Worm (Caenorhabditis elegans) whole organism, L3 larva: Measurements from ENCODE around the gene mdt-19.

Source experiments
- R02D3.7 ChIP-seq: fragments of 150-350 bp; optimal IDR thresholded peaks from 2 replicates; lab custom pipeline; 2014; ENCODE audit warnings: missing biosample characterization, missing genetic modification characterization
- ZK546.5 ChIP-seq: sonication (generic microtip); optimal IDR thresholded peaks from 2 replicates; lab custom pipeline; 2017; ENCODE audit warnings: missing biosample characterization, missing genetic modification characterization
- aly-2 ChIP-seq: fragments of 150-350 bp; optimal IDR thresholded peaks from 2 replicates; lab custom pipeline; 2014; ENCODE audit warnings: missing biosample characterization, missing genetic modification characterization
- ama-1 ChIP-seq: fragments of 150-350 bp; optimal IDR thresholded peaks from 2 replicates; lab custom pipeline; 2018
- ceh-28 ChIP-seq: fragments of 150-350 bp; optimal IDR thresholded peaks from 2 replicates; lab custom pipeline; 2014; ENCODE audit warnings: missing biosample characterization, missing genetic modification reagents, missing genetic modification characterization
- ceh-82 ChIP-seq: fragments of 150-350 bp; optimal IDR thresholded peaks from 2 replicates; lab custom pipeline; 2014; ENCODE audit warnings: missing biosample characterization, missing genetic modification characterization
- ceh-9 ChIP-seq: sonication (generic microtip); optimal IDR thresholded peaks from 2 replicates; lab custom pipeline; 2018; ENCODE audit warnings: missing biosample characterization, missing genetic modification characterization
- daf-12 ChIP-seq: fragments of 150-350 bp; optimal IDR thresholded peaks from 2 replicates; lab custom pipeline; 2014; ENCODE audit warnings: missing biosample characterization, missing genetic modification reagents, missing genetic modification characterization
- egl-27 ChIP-seq: sonication (generic microtip); optimal IDR thresholded peaks from 4 replicates; lab custom pipeline; 2017; ENCODE audit warnings: missing biosample characterization, missing genetic modification reagents, missing genetic modification characterization
- egl-5 ChIP-seq: fragments of 150-350 bp; optimal IDR thresholded peaks from 2 replicates; lab custom pipeline; 2017; ENCODE audit warnings: missing biosample characterization, missing genetic modification reagents, missing genetic modification characterization, inconsistent platforms
- elt-1 ChIP-seq: fragments of 150-350 bp; optimal IDR thresholded peaks from 2 replicates; lab custom pipeline; 2014; ENCODE audit warnings: missing biosample characterization, missing genetic modification characterization
- elt-2 ChIP-seq: sonication (generic microtip); optimal IDR thresholded peaks from 2 replicates; lab custom pipeline; 2016; ENCODE audit warnings: missing genetic modification reagents, mild to moderate bottlenecking, missing genetic modification characterization, missing compliant biosample characterization
- elt-3 ChIP-seq, 3 experiments: fragments of 150-350 bp in 1 of 3; sonication (generic microtip) in 2 of 3; optimal IDR thresholded peaks; 2 replicates in 2 of 3; 4 replicates in 1 of 3; lab custom pipeline; 2014 to 2017; ENCODE audit warnings: missing biosample characterization in 3 of 3, missing genetic modification characterization in 3 of 3
- eor-1 ChIP-seq, 2 experiments: fragments of 150-350 bp; optimal IDR thresholded peaks; 2 replicates each; lab custom pipeline; 2014 to 2018; ENCODE audit warnings: missing biosample characterization in 2 of 2, missing genetic modification characterization in 2 of 2
- fkh-10 ChIP-seq: sonication (generic microtip); optimal IDR thresholded peaks from 2 replicates; lab custom pipeline; 2017; ENCODE audit warnings: missing biosample characterization, missing genetic modification reagents, missing genetic modification characterization
- fkh-2 ChIP-seq: fragments of 150-350 bp; optimal IDR thresholded peaks from 2 replicates; lab custom pipeline; 2014; ENCODE audit warnings: missing biosample characterization, missing genetic modification reagents, missing genetic modification characterization
- fos-1 ChIP-seq: fragments of 150-350 bp; optimal IDR thresholded peaks from 2 replicates; lab custom pipeline; 2014; ENCODE audit warnings: missing biosample characterization, missing genetic modification characterization
- hmg-11 ChIP-seq: sonication (generic microtip); optimal IDR thresholded peaks from 2 replicates; lab custom pipeline; 2016; ENCODE audit warnings: missing genetic modification characterization, missing compliant biosample characterization
- lin-15B ChIP-seq: fragments of 150-350 bp; optimal IDR thresholded peaks from 2 replicates; lab custom pipeline; 2014; ENCODE audit warnings: missing biosample characterization, missing genetic modification characterization
- lin-39 ChIP-seq: fragments of 150-350 bp; optimal IDR thresholded peaks from 2 replicates; lab custom pipeline; 2018; ENCODE audit warnings: missing biosample characterization, missing genetic modification reagents, missing genetic modification characterization
- lsy-12 ChIP-seq: sonication (generic microtip); optimal IDR thresholded peaks from 2 replicates; lab custom pipeline; 2016; ENCODE audit warnings: mild to moderate bottlenecking, missing genetic modification characterization, missing compliant biosample characterization
- mml-1 ChIP-seq: fragments of 150-350 bp; sonication (generic microtip); optimal IDR thresholded peaks from 3 replicates; lab custom pipeline; 2014; ENCODE audit warnings: missing biosample characterization, missing genetic modification characterization
- nfya-1 ChIP-seq: sonication (generic microtip); optimal IDR thresholded peaks from 2 replicates; lab custom pipeline; 2017; ENCODE audit warnings: missing genetic modification characterization, mild to moderate bottlenecking, missing compliant biosample characterization, antibody characterized with exemption, moderate library complexity; ENCODE audit not compliant: insufficient read depth
- nhr-11 ChIP-seq: fragments of 150-350 bp; optimal IDR thresholded peaks from 2 replicates; lab custom pipeline; 2014; ENCODE audit warnings: missing biosample characterization, missing genetic modification characterization
- nhr-12 ChIP-seq: fragments of 150-350 bp; optimal IDR thresholded peaks from 2 replicates; lab custom pipeline; 2014; ENCODE audit warnings: missing biosample characterization, missing genetic modification characterization
- nhr-23 ChIP-seq: fragments of 150-350 bp; optimal IDR thresholded peaks from 2 replicates; lab custom pipeline; 2014; ENCODE audit warnings: missing biosample characterization, missing genetic modification reagents, missing genetic modification characterization
- nhr-237 ChIP-seq: fragments of 150-350 bp; optimal IDR thresholded peaks from 2 replicates; lab custom pipeline; 2014; ENCODE audit warnings: missing biosample characterization, missing genetic modification characterization
- nhr-25 ChIP-seq: sonication (generic microtip); optimal IDR thresholded peaks from 2 replicates; lab custom pipeline; 2017; ENCODE audit warnings: missing biosample characterization, missing genetic modification characterization
- nhr-28 ChIP-seq: fragments of 150-350 bp; optimal IDR thresholded peaks from 2 replicates; lab custom pipeline; 2014; ENCODE audit warnings: missing biosample characterization, missing genetic modification characterization
- nhr-43 ChIP-seq: sonication (generic microtip); optimal IDR thresholded peaks from 2 replicates; lab custom pipeline; 2016; ENCODE audit warnings: mild to moderate bottlenecking, missing genetic modification characterization, missing compliant biosample characterization; ENCODE audit not compliant: poor library complexity, severe bottlenecking
- nhr-67 ChIP-seq: fragments of 150-350 bp; optimal IDR thresholded peaks from 2 replicates; lab custom pipeline; 2014; ENCODE audit warnings: missing biosample characterization, missing genetic modification characterization
- nhr-76 ChIP-seq: fragments of 150-350 bp; sonication (generic microtip); optimal IDR thresholded peaks from 5 replicates; lab custom pipeline; 2014; ENCODE audit warnings: missing biosample characterization, missing genetic modification characterization
- pha-4 ChIP-seq: fragments of 150-350 bp; optimal IDR thresholded peaks from 2 replicates; lab custom pipeline; 2014; ENCODE audit warnings: missing biosample characterization, missing genetic modification reagents, missing genetic modification characterization
- pqm-1 ChIP-seq: fragments of 150-350 bp; optimal IDR thresholded peaks from 2 replicates; lab custom pipeline; 2017; ENCODE audit warnings: missing biosample characterization, missing genetic modification characterization, inconsistent platforms
- snpc-4 ChIP-seq: fragments of 150-350 bp; optimal IDR thresholded peaks from 2 replicates; lab custom pipeline; 2014; ENCODE audit warnings: missing biosample characterization, missing genetic modification characterization
- tbx-2 ChIP-seq: sonication (generic microtip); optimal IDR thresholded peaks from 2 replicates; lab custom pipeline; 2016; ENCODE audit warnings: mild to moderate bottlenecking, missing genetic modification characterization, missing compliant biosample characterization
- unc-39 ChIP-seq: sonication (generic microtip); optimal IDR thresholded peaks from 4 replicates; lab custom pipeline; 2017; ENCODE audit warnings: missing biosample characterization, missing genetic modification characterization
- unc-62 ChIP-seq: fragments of 150-350 bp; sonication (generic microtip); optimal IDR thresholded peaks from 4 replicates; lab custom pipeline; 2014; ENCODE audit warnings: missing biosample characterization, missing genetic modification reagents, missing genetic modification characterization
- zag-1 ChIP-seq: fragments of 150-350 bp; optimal IDR thresholded peaks from 2 replicates; lab custom pipeline; 2014; ENCODE audit warnings: missing biosample characterization, missing genetic modification characterization
- ztf-11 ChIP-seq: fragments of 150-350 bp; optimal IDR thresholded peaks from 2 replicates; lab custom pipeline; 2014; ENCODE audit warnings: missing biosample characterization, missing genetic modification characterization
- ztf-4 ChIP-seq: fragments of 150-350 bp; optimal IDR thresholded peaks from 2 replicates; lab custom pipeline; 2014; ENCODE audit warnings: missing biosample characterization, missing genetic modification characterization

mdt-19 gene

ce11 chrIII:2622870-2623269, 25.0 kb downstream of the mdt-19 start, which contains the start of gene Y71H2B.2:
Gene Y71H2B.2, plus strand, starts transcription at chrIII:2623170.
- no peak for TF ChIP-seq nhr-237 (tag; lab: Kevin White, UChicago)
- TF ChIP-seq lin-15B (tag; lab: Kevin White, UChicago): no peak
- TF ChIP-seq nhr-12 (tag; lab: Kevin White, UChicago): no peak
- no peak for TF ChIP-seq egl-27
- TF ChIP-seq R02D3.7 (tag; lab: Kevin White, UChicago): no peak
- no peak for TF ChIP-seq snpc-4 (tag; lab: Kevin White, UChicago)
- TF ChIP-seq unc-62 (GFP tag; lab: Kevin White, UChicago): no peak
- TF ChIP-seq ceh-28 (tag; lab: Kevin White, UChicago): no peak
- TF ChIP-seq lin-39 (tag; lab: Kevin White, UChicago): no peak
- no peak for TF ChIP-seq elt-3 (tag; optimal IDR thresholded peaks at IDR 0.05; lab: Kevin White, UChicago)
- TF ChIP-seq elt-2 (tag; lab: Kevin White, UChicago): no peak
- TF ChIP-seq pqm-1: no peak
- TF ChIP-seq fos-1 (tag; lab: Kevin White, UChicago): no peak
- TF ChIP-seq aly-2 (tag; lab: Kevin White, UChicago): no peak
- TF ChIP-seq daf-12 (tag; lab: Kevin White, UChicago): no peak
- no peak for TF ChIP-seq nhr-28
- no peak for TF ChIP-seq tbx-2 (tag; lab: Kevin White, UChicago)
- TF ChIP-seq, all 47 proteins: peak for 0

DNA sequence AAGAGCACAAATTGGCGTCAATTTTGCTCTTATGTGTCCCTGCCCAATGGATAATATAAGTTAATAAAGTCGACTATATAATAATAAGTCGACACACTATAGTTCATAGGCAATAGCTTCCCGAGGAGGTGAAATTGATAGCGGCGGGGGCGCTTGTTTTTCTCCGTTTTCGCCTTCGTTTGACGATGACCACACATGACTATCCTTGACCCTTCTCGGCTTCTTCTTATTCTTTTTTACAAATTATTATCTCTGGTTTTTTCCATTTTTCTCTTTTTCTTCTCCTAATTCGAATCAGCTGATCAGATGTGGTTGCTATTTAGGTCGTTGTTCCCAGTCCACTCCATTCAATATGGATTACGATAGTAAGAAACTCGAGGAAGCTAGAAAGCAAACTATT, 30.8 kb downstream of the mdt-19 start, which contains the start of gene acbp-8:
acbp-8 (plus strand) TSS at position 324 of the 400 bp plus-strand sequence.
- TF ChIP-seq unc-62 (GFP tag; lab: Kevin White, UChicago) (no peak), mml-1 (tag; lab: Kevin White, UChicago) (no peak), elt-2 (tag; lab: Kevin White, UChicago) (no peak), ceh-82 (tag; lab: Kevin White, UChicago) (no peak), nhr-23 (tag; lab: Kevin White, UChicago) (peak; percentile 39), aly-2 (tag; lab: Kevin White, UChicago) (no peak), pqm-1 (no peak), ZK546.5 (tag; lab: Kevin White, UChicago) (no peak)

DNA sequence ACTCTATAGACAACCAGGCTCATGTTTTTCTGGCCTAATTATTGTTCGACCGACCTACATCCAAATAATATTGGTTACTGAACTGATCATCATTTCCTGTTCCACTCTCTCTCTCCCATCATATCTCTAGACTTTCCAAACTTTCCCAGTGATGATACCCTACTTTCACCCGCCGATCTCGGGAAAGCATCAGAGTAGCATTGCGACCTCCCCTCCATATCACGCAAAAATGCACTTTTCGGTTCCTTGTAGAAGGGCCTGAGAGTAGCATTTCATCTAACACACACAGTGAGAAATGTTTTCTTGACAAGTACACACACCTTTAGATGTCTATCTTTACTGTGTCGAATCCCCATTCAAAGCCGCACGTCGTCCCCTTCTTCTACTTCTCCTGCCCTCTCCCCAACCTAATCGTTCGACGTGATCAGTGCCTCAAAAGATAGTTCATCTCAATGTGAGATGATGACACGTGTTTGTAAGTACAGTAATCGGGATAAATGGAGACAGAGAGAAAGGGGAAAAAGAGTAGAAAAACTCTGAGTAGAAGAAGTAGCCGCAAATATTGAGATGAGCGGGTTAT, 35.1 kb downstream of the mdt-19 start:
- TF ChIP-seq nhr-25 (tag; lab: Kevin White, UChicago) (peak; percentile 75), nhr-76 (tag; lab: Kevin White, UChicago) (no peak), nhr-23 (tag; lab: Kevin White, UChicago) (peak; percentile 89), elt-1 (peak; percentile 85), nhr-43 (tag; lab: Kevin White, UChicago) (peak; percentile 31)

DNA sequence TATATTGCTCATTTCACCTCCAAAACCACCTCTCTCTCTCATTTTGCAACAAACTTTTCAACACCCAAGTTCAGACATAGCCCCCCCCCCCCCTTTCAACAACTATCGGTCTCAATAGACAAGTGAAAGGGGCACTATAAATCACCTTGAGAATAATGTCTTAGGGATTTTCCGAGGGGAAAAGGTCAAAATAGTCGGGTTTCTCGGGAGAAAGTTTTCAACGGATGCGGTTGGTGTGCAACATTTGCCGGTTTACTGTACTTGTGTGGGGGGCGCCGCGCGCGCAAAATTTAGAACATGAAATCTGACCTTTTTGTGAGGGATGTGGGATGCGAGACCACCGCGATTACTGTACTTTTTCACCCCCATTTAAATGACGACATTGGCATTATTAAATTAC, 36.7 kb downstream of the mdt-19 start:
- TF ChIP-seq ztf-4 (tag; lab: Kevin White, UChicago): no peak
- no peak for TF ChIP-seq ceh-28 (tag; lab: Kevin White, UChicago)
- TF ChIP-seq ama-1 (lab: Kevin White, UChicago): no peak
- TF ChIP-seq egl-5 (tag; lab: Kevin White, UChicago): no peak
- no peak for TF ChIP-seq lin-39 (tag; lab: Kevin White, UChicago)
- TF ChIP-seq nhr-25 (tag; lab: Kevin White, UChicago): peak; percentile 33
- TF ChIP-seq ceh-9 (tag; lab: Kevin White, UChicago): no peak
- TF ChIP-seq ztf-11 (tag; lab: Kevin White, UChicago): no peak
- TF ChIP-seq nhr-28: no peak
- no peak for TF ChIP-seq lin-15B (tag; lab: Kevin White, UChicago)
- no peak for TF ChIP-seq zag-1 (tag; lab: Kevin White, UChicago)
- TF ChIP-seq eor-1 (tag; optimal IDR thresholded peaks at IDR 0.05; lab: Kevin White, UChicago): no peak
- peak; percentile 71 for TF ChIP-seq nhr-23 (tag; lab: Kevin White, UChicago)
- TF ChIP-seq R02D3.7 (tag; lab: Kevin White, UChicago): no peak
- no peak for TF ChIP-seq mml-1 (tag; lab: Kevin White, UChicago)
- TF ChIP-seq fos-1 (tag; lab: Kevin White, UChicago): no peak
- no peak for TF ChIP-seq unc-39 (tag; lab: Kevin White, UChicago)

- no peak for TF ChIP-seq pha-4 (tag; lab: Kevin White, UChicago)
- TF ChIP-seq nhr-11 (tag; lab: Kevin White, UChicago): no peak
- no peak for TF ChIP-seq fkh-10
- TF ChIP-seq pqm-1: no peak
- no peak for TF ChIP-seq nfya-1 (tag; lab: Kevin White, UChicago)
- no peak for TF ChIP-seq nhr-43 (tag; lab: Kevin White, UChicago)
- TF ChIP-seq egl-27: no peak
- no peak for TF ChIP-seq nhr-67 (tag; lab: Kevin White, UChicago)
- no peak for TF ChIP-seq lsy-12 (tag; lab: Kevin White, UChicago)
- TF ChIP-seq fkh-2: no peak
- no peak for TF ChIP-seq hmg-11 (tag; lab: Kevin White, UChicago)
- no peak for TF ChIP-seq nhr-12 (tag; lab: Kevin White, UChicago)
- TF ChIP-seq ceh-9 (tag; lab: Kevin White, UChicago): no peak
- no peak for TF ChIP-seq egl-5 (tag; lab: Kevin White, UChicago)
- no peak for TF ChIP-seq lin-15B (tag; lab: Kevin White, UChicago)
- TF ChIP-seq mml-1 (tag; lab: Kevin White, UChicago): no peak
- TF ChIP-seq tbx-2 (tag; lab: Kevin White, UChicago): no peak
Observed at ce11 chrIII:2636137-2636536, 38.3 kb downstream of the mdt-19 start, which contains the start of gene zmp-2. Gene zmp-2, plus strand, starts transcription at chrIII:2636383.
